4 fruit fly cellular contexts compared by ENCODE assay signal in the genomic region with DNA sequence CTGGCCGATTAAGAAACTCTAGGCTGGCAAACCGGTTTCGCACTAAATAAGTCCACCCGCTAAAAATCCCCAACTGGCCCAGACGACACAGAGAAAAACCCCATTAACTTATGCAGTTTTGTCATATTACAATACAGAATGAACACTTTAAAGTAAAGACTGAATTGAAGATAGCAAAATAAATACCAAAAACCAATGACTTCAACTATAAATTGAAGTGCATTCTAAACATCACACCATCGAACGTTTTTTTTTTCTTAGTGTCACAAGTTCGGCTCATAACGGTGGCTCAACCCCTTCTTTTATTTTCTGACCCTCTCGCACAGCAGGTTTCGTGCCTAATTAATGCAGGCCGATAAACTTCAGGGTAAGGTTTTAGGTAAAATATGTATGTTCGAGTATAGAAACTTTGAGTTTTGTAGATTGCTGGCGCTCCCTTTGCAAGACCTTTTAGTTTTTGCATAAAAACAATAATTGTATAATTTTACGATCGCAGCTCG.
A peak's percentile ranks its signal among the peaks of the same experiment; 100 is the strongest.
TF ChIP-seq lines count a peak whose summit lies in the region.

No protein-coding gene starts in this region.

- TF ChIP-seq CTCF in whole organism, embryonic (GFP tag; optimal IDR thresholded peaks at IDR 0.05; lab: Kevin White, UChicago): no peak

TF ChIP-seq in whole organism, embryonic, 481 proteins besides CTCF, POLR2A, EP300 and RAD21 (continues in another document):
- peak; percentile 94 for TF ChIP-seq dysf (GFP tag; IDR thresholded peaks at IDR 0.05; lab: Robert Waterston, UW)
- no peak for TF ChIP-seq ac (GFP tag; optimal IDR thresholded peaks at IDR 0.05; lab: Kevin White, UChicago)
- TF ChIP-seq CG10147 (GFP tag; optimal IDR thresholded peaks at IDR 0.05; lab: Kevin White, UChicago): peak; percentile 7
- peak; percentile 88 for TF ChIP-seq CG11695 (GFP tag; IDR thresholded peaks at IDR 0.05; lab: Robert Waterston, UW)
- TF ChIP-seq CG4404 (GFP tag; IDR thresholded peaks at IDR 0.05; lab: Robert Waterston, UW): peak; percentile 73
- TF ChIP-seq seq (GFP tag; IDR thresholded peaks at IDR 0.05; lab: Robert Waterston, UW): peak; percentile 91
- peak; percentile 72 for TF ChIP-seq cwo (GFP tag; optimal IDR thresholded peaks at IDR 0.05; lab: Kevin White, UChicago)
- no peak for TF ChIP-seq CG1832 (GFP tag; optimal IDR thresholded peaks at IDR 0.05; lab: Kevin White, UChicago)
- TF ChIP-seq nom (GFP tag; optimal IDR thresholded peaks at IDR 0.05; lab: Kevin White, UChicago): peak; percentile 76
- no peak for TF ChIP-seq unc-4 (GFP tag; IDR thresholded peaks at IDR 0.05; lab: Robert Waterston, UW; ENCODE audit: partially characterized antibody)
- TF ChIP-seq YL-1 (GFP tag; optimal IDR thresholded peaks at IDR 0.05; lab: Kevin White, UChicago): no peak
- peak; percentile 78 for TF ChIP-seq onecut (GFP tag; IDR thresholded peaks at IDR 0.05; lab: Robert Waterston, UW)
- TF ChIP-seq disco-r (GFP tag; optimal IDR thresholded peaks at IDR 0.05; lab: Kevin White, UChicago): peak; percentile 78
- no peak for TF ChIP-seq bbx (GFP tag; IDR thresholded peaks at IDR 0.05; lab: Robert Waterston, UW; ENCODE audit: partially characterized antibody)
- TF ChIP-seq Ets65A (GFP tag; lab: Kevin White, UChicago): no peak
- peak; percentile 76 for TF ChIP-seq cato (GFP tag; optimal IDR thresholded peaks at IDR 0.05; lab: Kevin White, UChicago; ENCODE audit: borderline replicate concordance)
- peak; percentile 82 for TF ChIP-seq grau (tag; optimal IDR thresholded peaks at IDR 0.05; lab: Kevin White, UChicago)
- peak; percentile 69 for TF ChIP-seq gsb-n (tag; optimal IDR thresholded peaks at IDR 0.05; lab: Kevin White, UChicago)
- TF ChIP-seq D19A (tag; optimal IDR thresholded peaks at IDR 0.05; lab: Kevin White, UChicago): peak; percentile 6
- TF ChIP-seq Dek (tag; optimal IDR thresholded peaks at IDR 0.05; lab: Kevin White, UChicago): peak; percentile 79
- peak; percentile 89 for TF ChIP-seq lab (GFP tag; optimal IDR thresholded peaks at IDR 0.05; lab: Kevin White, UChicago)

TF ChIP-seq in whole organism, prepupa, 60 proteins besides CTCF, POLR2A, EP300 and RAD21 (continues in another document):
- peak; percentile 62 for TF ChIP-seq CG4318 (GFP tag; optimal IDR thresholded peaks at IDR 0.05; lab: Kevin White, UChicago)
- peak; percentile 83 for TF ChIP-seq Sox14 (GFP tag; optimal IDR thresholded peaks at IDR 0.05; lab: Kevin White, UChicago)
- TF ChIP-seq Smox (GFP tag; optimal IDR thresholded peaks at IDR 0.05; lab: Kevin White, UChicago): peak; percentile 78
- TF ChIP-seq fkh (GFP tag; optimal IDR thresholded peaks at IDR 0.05; lab: Kevin White, UChicago): peak; percentile 3
- peak; percentile 80 for TF ChIP-seq CG11762 (GFP tag; optimal IDR thresholded peaks at IDR 0.05; lab: Kevin White, UChicago; ENCODE audit: insufficient read depth)
- peak; percentile 88 for TF ChIP-seq Eip78C (GFP tag; lab: Kevin White, UChicago)
- TF ChIP-seq CG6854 (GFP tag; optimal IDR thresholded peaks at IDR 0.05; lab: Kevin White, UChicago): peak; percentile 10
- TF ChIP-seq acj6 (GFP tag; optimal IDR thresholded peaks at IDR 0.05; lab: Kevin White, UChicago): peak; percentile 91
- TF ChIP-seq Sox102F (GFP tag; optimal IDR thresholded peaks at IDR 0.05; lab: Kevin White, UChicago): peak; percentile 86
- peak; percentile 53 for TF ChIP-seq topi (GFP tag; optimal IDR thresholded peaks at IDR 0.05; lab: Kevin White, UChicago)
- peak; percentile 89 for TF ChIP-seq CG8119 (GFP tag; IDR thresholded peaks at IDR 0.05; lab: Robert Waterston, UW)
- peak; percentile 81 for TF ChIP-seq CG11294 (GFP tag; IDR thresholded peaks at IDR 0.05; lab: Robert Waterston, UW)
- no peak for TF ChIP-seq Eip93F (GFP tag; optimal IDR thresholded peaks at IDR 0.05; lab: Kevin White, UChicago)
- peak; percentile 86 for TF ChIP-seq CG31627 (GFP tag; optimal IDR thresholded peaks at IDR 0.05; lab: Kevin White, UChicago)
- peak; percentile 89 for TF ChIP-seq CG1621 (tag; optimal IDR thresholded peaks at IDR 0.05; lab: Kevin White, UChicago)
- peak; percentile 89 for TF ChIP-seq Met (GFP tag; optimal IDR thresholded peaks at IDR 0.05; lab: Kevin White, UChicago)
- TF ChIP-seq Blimp-1 (GFP tag; optimal IDR thresholded peaks at IDR 0.05; lab: Kevin White, UChicago): peak; percentile 42
- peak; percentile 85 for TF ChIP-seq CG6808 (GFP tag; optimal IDR thresholded peaks at IDR 0.05; lab: Kevin White, UChicago)
- TF ChIP-seq CG6163 (GFP tag; IDR thresholded peaks at IDR 0.05; lab: Robert Waterston, UW): peak; percentile 82
- peak; percentile 84 for TF ChIP-seq CG32006 (GFP tag; optimal IDR thresholded peaks at IDR 0.05; lab: Kevin White, UChicago)
- TF ChIP-seq CG3919 (GFP tag; optimal IDR thresholded peaks at IDR 0.05; lab: Kevin White, UChicago): peak; percentile 70
- TF ChIP-seq lz (GFP tag; optimal IDR thresholded peaks at IDR 0.05; lab: Kevin White, UChicago): peak; percentile 84

TF ChIP-seq in whole organism, pupa, 21 proteins besides CTCF, POLR2A, EP300 and RAD21:
- peak; percentile 65 for TF ChIP-seq CG10348 (GFP tag; IDR thresholded peaks at IDR 0.05; lab: Robert Waterston, UW)
- TF ChIP-seq Snoo (tag; optimal IDR thresholded peaks at IDR 0.05; lab: Kevin White, UChicago): peak; percentile 79
- peak; percentile 31 for TF ChIP-seq Pif1B (GFP tag; optimal IDR thresholded peaks at IDR 0.05; lab: Kevin White, UChicago)
- TF ChIP-seq Ets98B (GFP tag; IDR thresholded peaks at IDR 0.05; lab: Robert Waterston, UW): peak; percentile 86
- peak; percentile 66 for TF ChIP-seq EcR (GFP tag; optimal IDR thresholded peaks at IDR 0.05; lab: Kevin White, UChicago)
- TF ChIP-seq D1 (tag; optimal IDR thresholded peaks at IDR 0.05; lab: Kevin White, UChicago): peak; percentile 37
- TF ChIP-seq gl (tag; optimal IDR thresholded peaks at IDR 0.05; lab: Kevin White, UChicago): peak; percentile 63
- peak; percentile 87 for TF ChIP-seq fd96Ca (GFP tag; IDR thresholded peaks at IDR 0.05; lab: Robert Waterston, UW)
- TF ChIP-seq CG8301 (tag; optimal IDR thresholded peaks at IDR 0.05; lab: Kevin White, UChicago): peak; percentile 77
- peak; percentile 80 for TF ChIP-seq CG17806 (tag; optimal IDR thresholded peaks at IDR 0.05; lab: Kevin White, UChicago)
- TF ChIP-seq CG8159 (tag; optimal IDR thresholded peaks at IDR 0.05; lab: Kevin White, UChicago): peak; percentile 90
- TF ChIP-seq CG4496 (GFP tag; IDR thresholded peaks at IDR 0.05; lab: Robert Waterston, UW): peak; percentile 93
- peak; percentile 86 for TF ChIP-seq Pif1A (GFP tag; optimal IDR thresholded peaks at IDR 0.05; lab: Kevin White, UChicago)
- TF ChIP-seq CG12605 (GFP tag; IDR thresholded peaks at IDR 0.05; lab: Robert Waterston, UW): peak; percentile 16; the same call in 1 of the 2 replicates
- TF ChIP-seq CG9948 (tag; optimal IDR thresholded peaks at IDR 0.05; lab: Kevin White, UChicago): peak; percentile 81
- peak; percentile 90 for TF ChIP-seq CG32121 (GFP tag; IDR thresholded peaks at IDR 0.05; lab: Robert Waterston, UW)
- peak; percentile 79 for TF ChIP-seq CG34367 (tag; optimal IDR thresholded peaks at IDR 0.05; lab: Kevin White, UChicago)
- TF ChIP-seq CG15710 (tag; optimal IDR thresholded peaks at IDR 0.05; lab: Kevin White, UChicago): peak; percentile 92
- TF ChIP-seq rn (GFP tag; IDR thresholded peaks at IDR 0.05; lab: Robert Waterston, UW): peak; percentile 83
- peak; percentile 82 for TF ChIP-seq CG14655 (GFP tag; optimal IDR thresholded peaks at IDR 0.05; lab: Kevin White, UChicago)
- peak; percentile 52 for TF ChIP-seq CG13204 (GFP tag; optimal IDR thresholded peaks at IDR 0.05; lab: Kevin White, UChicago)

TF ChIP-seq in whole organism, wandering third instar larva, 38 proteins besides CTCF, POLR2A, EP300 and RAD21 (continues in another document):
- TF ChIP-seq dmrt93B (GFP tag; optimal IDR thresholded peaks at IDR 0.05; lab: Kevin White, UChicago) (peak; percentile 51), dl (GFP tag; optimal IDR thresholded peaks at IDR 0.05; lab: Kevin White, UChicago; ENCODE audit: insufficient read depth in 1 of 2, partially characterized antibody in 2 of 2) (no peak), jim (GFP tag; optimal IDR thresholded peaks at IDR 0.05; lab: Kevin White, UChicago) (no peak), HLH106 (tag; optimal IDR thresholded peaks at IDR 0.05; lab: Kevin White, UChicago) (peak; percentile 50), sv (GFP tag; optimal IDR thresholded peaks at IDR 0.05; lab: Kevin White, UChicago) (peak; percentile 84), CrebA (GFP tag; optimal IDR thresholded peaks at IDR 0.05; lab: Kevin White, UChicago; ENCODE audit: borderline replicate concordance) (no peak), Jra (GFP tag; optimal IDR thresholded peaks at IDR 0.05; lab: Kevin White, UChicago) (peak; percentile 14), Myc (optimal IDR thresholded peaks at IDR 0.05; lab: Kevin White, UChicago) (no peak), Sp1 (GFP tag; optimal IDR thresholded peaks at IDR 0.05; lab: Kevin White, UChicago) (peak; percentile 43), Hr78 (GFP tag; optimal IDR thresholded peaks at IDR 0.05; lab: Kevin White, UChicago) (no peak), fru (GFP tag; optimal IDR thresholded peaks at IDR 0.05; lab: Kevin White, UChicago) (peak; percentile 87), usp (GFP tag; optimal IDR thresholded peaks at IDR 0.05; lab: Kevin White, UChicago) (no peak), OdsH (GFP tag; optimal IDR thresholded peaks at IDR 0.05; lab: Kevin White, UChicago) (peak; percentile 82), Dif (GFP tag; optimal IDR thresholded peaks at IDR 0.05; lab: Kevin White, UChicago; ENCODE audit: partially characterized antibody) (no peak), woc (GFP tag; optimal IDR thresholded peaks at IDR 0.05; lab: Kevin White, UChicago) (peak; percentile 22), h (GFP tag; optimal IDR thresholded peaks at IDR 0.05; lab: Kevin White, UChicago) (peak; percentile 43), ey (GFP tag; optimal IDR thresholded peaks at IDR 0.05; lab: Kevin White, UChicago) (peak; percentile 81), Rel (GFP tag; optimal IDR thresholded peaks at IDR 0.05; lab: Kevin White, UChicago) (no peak), Rel (tag; optimal IDR thresholded peaks at IDR 0.05; lab: Kevin White, UChicago) (peak; percentile 10), dsf (GFP tag; optimal IDR thresholded peaks at IDR 0.05; lab: Kevin White, UChicago; ENCODE audit: borderline replicate concordance) (no peak), sage (GFP tag; optimal IDR thresholded peaks at IDR 0.05; lab: Kevin White, UChicago) (no peak), GATAd (GFP tag; optimal IDR thresholded peaks at IDR 0.05; lab: Kevin White, UChicago) (no peak), pan (optimal IDR thresholded peaks at IDR 0.05; lab: Kevin White, UChicago) (no peak), tai (GFP tag; optimal IDR thresholded peaks at IDR 0.05; lab: Kevin White, UChicago) (peak; percentile 51), Hr83 (GFP tag; optimal IDR thresholded peaks at IDR 0.05; lab: Kevin White, UChicago; ENCODE audit: poor library complexity, severe bottlenecking) (no peak), N (GFP tag; optimal IDR thresholded peaks at IDR 0.05; lab: Kevin White, UChicago) (no peak), foxo (GFP tag; optimal IDR thresholded peaks at IDR 0.05; lab: Kevin White, UChicago) (peak in 1 of 2 experiments; percentile 82), Mio (GFP tag; optimal IDR thresholded peaks at IDR 0.05; lab: Kevin White, UChicago) (no peak)
